Worm (Caenorhabditis elegans): ENCODE data around the gene clc-27.

DNA sequence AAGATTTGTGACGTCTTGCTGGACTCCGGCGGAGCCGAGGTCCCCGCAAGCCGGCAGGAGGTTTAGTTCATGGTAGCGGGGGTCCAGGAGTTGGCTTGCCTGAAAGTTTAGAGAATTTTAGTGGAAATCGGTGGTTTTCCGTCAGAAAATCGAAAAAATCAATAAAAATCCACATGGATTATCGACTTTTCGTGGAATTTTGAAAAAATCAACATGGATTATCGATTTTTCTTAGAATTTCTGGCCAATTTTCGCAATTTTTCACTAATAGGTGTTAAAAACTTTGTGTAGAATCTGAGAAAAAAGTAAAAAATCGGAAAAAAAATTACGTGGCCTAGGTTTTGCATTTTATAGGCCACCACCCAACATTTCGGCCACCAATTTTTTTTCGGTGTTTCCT is 50.7 kb downstream of the clc-27 start:
- TF ChIP-seq fos-1 (tag; optimal IDR thresholded peaks at IDR 0.05) (no peak), egl-27 (tag; optimal IDR thresholded peaks at IDR 0.05) (no peak), dmd-4 (tag; optimal IDR thresholded peaks at IDR 0.05) (no peak), snpc-4 (tag; optimal IDR thresholded peaks at IDR 0.05) (no peak), ama-1 (optimal IDR thresholded peaks at IDR 0.05) (no peak), lin-13 (GFP tag; optimal IDR thresholded peaks at IDR 0.05) (no peak)
